Fruit fly (Drosophila melanogaster) whole organism, embryonic: Measurements from ENCODE around the gene DNAlig4.
A peak's percentile ranks its signal among the peaks of the same experiment; 100 is the strongest.

ENCODE experiments used
- Blimp-1 ChIP-seq: fragments of 200-800 bp; sonication (Bioruptor generic); optimal IDR thresholded peaks from 3 replicates; lab custom pipeline; 2018; ENCODE audit warnings: missing biosample characterization, missing genetic modification characterization, mild to moderate bottlenecking, moderate library complexity, missing genetic modification reagents
- CG10431 ChIP-seq: fragments of 200-800 bp; sonication (Bioruptor generic); optimal IDR thresholded peaks from 3 replicates; lab custom pipeline; 2018; ENCODE audit warnings: missing biosample characterization, mild to moderate bottlenecking, missing genetic modification characterization
- CG10565 ChIP-seq: fragments of 200-800 bp; sonication (Bioruptor generic); optimal IDR thresholded peaks from 3 replicates; lab custom pipeline; 2016; ENCODE audit warnings: missing biosample characterization, mild to moderate bottlenecking, missing genetic modification characterization
- CG11695 ChIP-seq: fragments of 200-800 bp; sonication (Bioruptor generic); IDR thresholded peaks from 3 replicates; pipeline ENCODE4 v1.3.6; 2022; ENCODE audit warnings: missing biosample characterization, missing genetic modification characterization
- CG11696 ChIP-seq: fragments of 200-800 bp; sonication (Bioruptor generic); IDR thresholded peaks from 2 replicates; pipeline ENCODE4 v1.3.6; 2022; ENCODE audit warnings: missing biosample characterization, missing genetic modification characterization
- CG1233 ChIP-seq: fragments of 200-800 bp; sonication (Bioruptor generic); optimal IDR thresholded peaks from 4 replicates; lab custom pipeline; 2018; ENCODE audit warnings: missing biosample characterization, mild to moderate bottlenecking, missing genetic modification characterization
- CG13624 ChIP-seq: fragments of 200-800 bp; sonication (Bioruptor generic); optimal IDR thresholded peaks from 2 replicates; lab custom pipeline; 2016; ENCODE audit warnings: missing biosample characterization, missing genetic modification characterization
- CG14441 ChIP-seq: fragments of 200-800 bp; sonication (Bioruptor generic); IDR thresholded peaks from 2 replicates; pipeline ENCODE4 v1.3.6; 2022; ENCODE audit warnings: missing biosample characterization, missing genetic modification characterization
- CG14860 ChIP-seq: fragments of 200-800 bp; sonication (Bioruptor generic); IDR thresholded peaks from 3 replicates; pipeline ENCODE4 v1.3.6; 2022; ENCODE audit warnings: missing biosample characterization, missing genetic modification characterization; ENCODE audit not compliant: partially characterized antibody
- CG14965 ChIP-seq: fragments of 200-800 bp; sonication (Bioruptor generic); optimal IDR thresholded peaks from 2 replicates; lab custom pipeline; 2016; ENCODE audit warnings: missing biosample characterization, missing genetic modification characterization, borderline replicate concordance
- CG1529 ChIP-seq: fragments of 200-800 bp; sonication (Bioruptor generic); optimal IDR thresholded peaks from 3 replicates; lab custom pipeline; 2018; ENCODE audit warnings: missing biosample characterization, missing genetic modification characterization
- CG17568 ChIP-seq: fragments of 200-800 bp; sonication (Bioruptor generic); optimal IDR thresholded peaks from 2 replicates; lab custom pipeline; 2018; ENCODE audit warnings: missing biosample characterization, mild to moderate bottlenecking, missing genetic modification characterization, moderate library complexity
- CG2875 ChIP-seq: fragments of 200-800 bp; sonication (Bioruptor generic); optimal IDR thresholded peaks from 2 replicates; lab custom pipeline; 2017; ENCODE audit warnings: missing biosample characterization, mild to moderate bottlenecking, missing genetic modification characterization, missing genetic modification reagents
- CG31388 ChIP-seq: fragments of 200-800 bp; sonication (Bioruptor generic); optimal IDR thresholded peaks from 2 replicates; lab custom pipeline; 2016; ENCODE audit warnings: missing biosample characterization, missing genetic modification characterization
- CG31441 ChIP-seq: fragments of 200-800 bp; sonication (Bioruptor generic); IDR thresholded peaks from 2 replicates; pipeline ENCODE4 v1.3.6; 2022; ENCODE audit warnings: missing biosample characterization, missing genetic modification characterization
- CG3163 ChIP-seq: fragments of 200-800 bp; sonication (Bioruptor generic); optimal IDR thresholded peaks from 3 replicates; lab custom pipeline; 2016; ENCODE audit warnings: missing biosample characterization, missing genetic modification characterization
- CG34224 ChIP-seq: fragments of 200-800 bp; sonication (Bioruptor generic); IDR thresholded peaks from 3 replicates; pipeline ENCODE4 v1.3.6; 2022; ENCODE audit warnings: missing biosample characterization, missing genetic modification characterization; ENCODE audit not compliant: partially characterized antibody
- CG34422 ChIP-seq: fragments of 200-800 bp; sonication (Bioruptor generic); IDR thresholded peaks from 3 replicates; pipeline ENCODE4 v1.3.6; 2022; ENCODE audit warnings: missing biosample characterization, missing genetic modification characterization
- CG4854 ChIP-seq: fragments of 200-800 bp; sonication (Bioruptor generic); optimal IDR thresholded peaks from 2 replicates; lab custom pipeline; 2016; ENCODE audit warnings: missing biosample characterization, missing genetic modification characterization, inconsistent platforms
- CG6765 ChIP-seq: fragments of 200-800 bp; sonication (Bioruptor generic); optimal IDR thresholded peaks from 3 replicates; lab custom pipeline; 2017; ENCODE audit warnings: missing biosample characterization, mild to moderate bottlenecking, missing genetic modification characterization
- CG6813 ChIP-seq: fragments of 200-800 bp; sonication (Bioruptor generic); optimal IDR thresholded peaks from 2 replicates; lab custom pipeline; 2017; ENCODE audit warnings: missing biosample characterization, missing genetic modification characterization, mild to moderate bottlenecking, moderate library complexity, missing genetic modification reagents
- CG7271 ChIP-seq: fragments of 200-800 bp; sonication (Bioruptor generic); optimal IDR thresholded peaks from 2 replicates; lab custom pipeline; 2018; ENCODE audit warnings: missing biosample characterization, mild to moderate bottlenecking, missing genetic modification characterization, moderate library complexity
- CG7357 ChIP-seq: fragments of 200-800 bp; sonication (Bioruptor generic); IDR thresholded peaks from 3 replicates; pipeline ENCODE4 v1.3.6; 2022; ENCODE audit warnings: missing biosample characterization, missing genetic modification characterization
- CG7786 ChIP-seq: fragments of 200-800 bp; sonication (Bioruptor generic); optimal IDR thresholded peaks from 2 replicates; lab custom pipeline; 2016; ENCODE audit warnings: missing biosample characterization, missing genetic modification characterization
- CG7987 ChIP-seq: fragments of 200-800 bp; sonication (Bioruptor generic); optimal IDR thresholded peaks from 2 replicates; lab custom pipeline; 2018; ENCODE audit warnings: missing biosample characterization, mild to moderate bottlenecking, missing genetic modification characterization, moderate library complexity
- CG8089 ChIP-seq: fragments of 200-800 bp; sonication (Bioruptor generic); optimal IDR thresholded peaks from 3 replicates; lab custom pipeline; 2016; ENCODE audit warnings: missing biosample characterization, missing genetic modification characterization
- CG8388 ChIP-seq: fragments of 200-800 bp; sonication (Bioruptor generic); optimal IDR thresholded peaks from 2 replicates; lab custom pipeline; 2019; ENCODE audit warnings: missing biosample characterization, mild to moderate bottlenecking, missing genetic modification characterization, moderate library complexity
- CrebB ChIP-seq: fragments of 200-800 bp; sonication (Bioruptor generic); optimal IDR thresholded peaks from 3 replicates; lab custom pipeline; 2018; ENCODE audit warnings: missing biosample characterization, mild to moderate bottlenecking, missing genetic modification characterization
- Fer3 ChIP-seq: fragments of 200-800 bp; sonication (Bioruptor generic); optimal IDR thresholded peaks from 2 replicates; lab custom pipeline; 2018; ENCODE audit warnings: missing biosample characterization, mild to moderate bottlenecking, missing genetic modification characterization, moderate library complexity
- Hsf ChIP-seq: fragments of 200-800 bp; sonication (Bioruptor generic); optimal IDR thresholded peaks from 3 replicates; lab custom pipeline; 2016; ENCODE audit warnings: missing biosample characterization, missing genetic modification characterization
- Lhr ChIP-seq: fragments of 200-800 bp; sonication (Bioruptor generic); optimal IDR thresholded peaks from 3 replicates; lab custom pipeline; 2017; ENCODE audit warnings: mild to moderate bottlenecking, missing biosample characterization, missing genetic modification reagents, missing genetic modification characterization
- Lpt ChIP-seq: fragments of >200 bp; optimal IDR thresholded peaks from 2 replicates; lab custom pipeline; 2018; ENCODE audit warnings: missing biosample characterization, missing genetic modification characterization
- Sin3A ChIP-seq: fragments of >200 bp; optimal IDR thresholded peaks from 2 replicates; lab custom pipeline; 2018
- Sox102F ChIP-seq: fragments of 200-800 bp; sonication (Bioruptor generic); optimal IDR thresholded peaks from 2 replicates; lab custom pipeline; 2018; ENCODE audit warnings: missing biosample characterization, mild to moderate bottlenecking, missing genetic modification characterization, moderate library complexity
- ab ChIP-seq: fragments of 200-800 bp; sonication (Bioruptor generic); optimal IDR thresholded peaks from 2 replicates; lab custom pipeline; 2016; ENCODE audit warnings: missing biosample characterization, missing genetic modification characterization
- al ChIP-seq: fragments of 200-800 bp; sonication (Bioruptor generic); IDR thresholded peaks from 2 replicates; pipeline ENCODE4 v1.3.6; 2022; ENCODE audit warnings: missing biosample characterization, missing genetic modification characterization
- cad ChIP-seq: fragments of >200 bp; optimal IDR thresholded peaks from 2 replicates; lab custom pipeline; 2017; ENCODE audit warnings: missing biosample characterization, missing genetic modification characterization
- chn ChIP-seq: fragments of 200-800 bp; sonication (Bioruptor generic); optimal IDR thresholded peaks from 2 replicates; lab custom pipeline; 2016; ENCODE audit warnings: missing biosample characterization, missing genetic modification characterization
- danr ChIP-seq: fragments of 200-800 bp; sonication (Bioruptor generic); IDR thresholded peaks from 2 replicates; pipeline ENCODE4 v1.3.6; 2022; ENCODE audit warnings: missing biosample characterization, missing genetic modification characterization
- ftz-f1 ChIP-seq: fragments of 200-800 bp; sonication (Bioruptor generic); optimal IDR thresholded peaks from 2 replicates; lab custom pipeline; 2016; ENCODE audit warnings: missing biosample characterization, missing genetic modification characterization
- gcm2 ChIP-seq: fragments of 200-800 bp; sonication (Bioruptor generic); optimal IDR thresholded peaks from 2 replicates; lab custom pipeline; 2016; ENCODE audit warnings: missing biosample characterization, missing genetic modification characterization
- hbn ChIP-seq: fragments of 200-800 bp; sonication (Bioruptor generic); IDR thresholded peaks from 2 replicates; pipeline ENCODE4 v1.3.6; 2022; ENCODE audit warnings: missing biosample characterization, missing genetic modification characterization; ENCODE audit not compliant: partially characterized antibody
- kah ChIP-seq: fragments of 200-800 bp; sonication (Bioruptor generic); optimal IDR thresholded peaks from 2 replicates; lab custom pipeline; 2018; ENCODE audit warnings: missing biosample characterization, mild to moderate bottlenecking, missing genetic modification characterization
- oc ChIP-seq: fragments of 200-800 bp; sonication (Bioruptor generic); optimal IDR thresholded peaks from 2 replicates; lab custom pipeline; 2018; ENCODE audit warnings: missing biosample characterization, mild to moderate bottlenecking, missing genetic modification characterization, moderate library complexity
- otp ChIP-seq: fragments of 200-800 bp; sonication (Bioruptor generic); IDR thresholded peaks from 3 replicates; pipeline ENCODE4, ENCODE4 v1.3.6; 2022; ENCODE audit warnings: missing biosample characterization, missing genetic modification characterization
- repo ChIP-seq: fragments of 200-800 bp; sonication (Bioruptor generic); optimal IDR thresholded peaks from 2 replicates; lab custom pipeline; 2016; ENCODE audit warnings: missing biosample characterization, missing genetic modification characterization
- so ChIP-seq: fragments of 200-800 bp; sonication (Bioruptor generic); IDR thresholded peaks from 3 replicates; pipeline ENCODE4 v1.3.6; 2022; ENCODE audit warnings: missing biosample characterization, missing genetic modification characterization
- stc ChIP-seq: fragments of 200-800 bp; sonication (Bioruptor generic); IDR thresholded peaks from 2 replicates; pipeline ENCODE4 v1.3.6; 2022; ENCODE audit warnings: missing biosample characterization, missing genetic modification characterization
- toy ChIP-seq: fragments of 200-800 bp; sonication (Bioruptor generic); IDR thresholded peaks from 2 replicates; pipeline ENCODE4 v1.3.6; 2022; ENCODE audit warnings: missing biosample characterization, missing genetic modification characterization
- unc-4 ChIP-seq: fragments of 200-800 bp; sonication (Bioruptor generic); IDR thresholded peaks from 2 replicates; pipeline ENCODE4 v1.3.6; 2022; ENCODE audit warnings: missing biosample characterization, missing genetic modification characterization; ENCODE audit not compliant: partially characterized antibody

Gene DNAlig4

DNA sequence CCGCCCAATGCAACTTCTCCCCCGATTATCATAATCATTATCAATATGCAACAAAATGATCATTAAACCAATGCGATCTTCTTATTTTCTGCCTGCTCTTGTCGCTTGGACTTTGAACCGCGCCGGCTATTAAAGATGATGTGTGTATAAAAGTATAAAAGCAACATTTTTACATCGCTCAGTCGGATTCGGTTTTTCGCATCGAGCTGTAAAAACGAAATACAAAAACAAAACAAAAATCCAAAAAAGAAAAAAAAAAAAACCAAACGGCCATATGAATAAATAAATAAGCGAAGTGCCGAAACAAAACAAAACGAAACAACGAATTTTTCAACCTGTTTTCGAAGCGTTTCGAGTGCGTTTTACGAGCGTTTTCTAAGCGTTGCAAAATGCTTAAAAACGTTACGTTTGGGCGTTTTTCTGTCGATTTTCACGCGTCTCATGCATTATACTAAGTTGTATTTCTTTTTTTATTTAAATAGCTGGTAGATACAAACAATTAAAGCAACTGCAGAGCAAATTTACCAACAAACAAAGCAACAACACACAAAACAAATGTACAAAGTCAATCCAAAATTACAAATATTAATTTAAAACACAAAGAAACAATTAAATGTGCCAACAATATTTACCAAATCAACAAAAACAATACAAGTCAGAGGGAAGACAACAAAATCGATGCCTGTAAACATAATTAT lies 22.8 kb downstream of the DNAlig4 start (continued):
- TF ChIP-seq CG14860 (GFP tag; lab: Robert Waterston, UW) (no peak), Sox102F (GFP tag; lab: Kevin White, UChicago) (peak; percentile 62), CG34422 (GFP tag; lab: Robert Waterston, UW) (no peak), Lhr (GFP tag; lab: Kevin White, UChicago) (peak; percentile 18), cad (no peak), CG7357 (GFP tag; lab: Robert Waterston, UW) (no peak), ftz-f1 (GFP tag; lab: Kevin White, UChicago) (no peak), CG1233 (no peak), Hsf (GFP tag; lab: Kevin White, UChicago) (no peak), danr (GFP tag; lab: Robert Waterston, UW) (no peak), CG8089 (GFP tag; lab: Kevin White, UChicago) (no peak), Blimp-1 (GFP tag; lab: Kevin White, UChicago) (peak; percentile 68), CG7987 (GFP tag; lab: Kevin White, UChicago) (peak; percentile 22), CrebB (no peak), CG6813 (GFP tag; lab: Kevin White, UChicago) (peak; percentile 61), toy (GFP tag; lab: Robert Waterston, UW) (no peak), otp (GFP tag; lab: Robert Waterston, UW) (no peak), CG2875 (GFP tag; lab: Kevin White, UChicago) (peak; percentile 69), CG31441 (GFP tag; lab: Robert Waterston, UW) (peak; percentile 47), hbn (GFP tag; lab: Robert Waterston, UW) (no peak), CG7271 (tag; lab: Kevin White, UChicago) (peak; percentile 5), CG4854 (no peak), CG8388 (GFP tag; lab: Kevin White, UChicago) (peak; percentile 13), CG3163 (no peak), oc (tag; lab: Kevin White, UChicago) (no peak)

DNA sequence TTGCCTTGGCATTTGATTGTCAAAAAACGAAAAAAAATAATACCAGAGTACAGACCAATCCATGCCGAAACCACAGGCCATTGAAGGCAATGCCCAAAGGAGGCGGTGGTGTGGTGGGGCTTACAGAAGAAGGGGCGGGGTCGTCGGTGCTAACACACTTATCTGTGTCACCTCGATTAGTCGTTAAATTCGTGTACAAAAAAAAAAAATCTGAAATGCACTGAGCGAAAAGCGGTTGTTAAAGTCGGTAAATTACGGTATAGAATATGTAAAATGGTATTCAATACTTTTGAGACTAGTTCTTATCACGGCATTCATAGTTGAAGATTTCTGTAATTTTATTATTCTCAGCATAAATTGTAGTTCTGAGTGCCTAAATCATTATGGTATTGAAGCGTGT lies 23.6 kb downstream of the DNAlig4 start:
- TF ChIP-seq CG13624 (GFP tag; lab: Kevin White, UChicago) (peak; percentile 23), Sin3A (lab: Kevin White, UChicago) (no peak), repo (GFP tag; lab: Kevin White, UChicago) (no peak), gcm2 (no peak), CG10565 (no peak), chn (GFP tag; lab: Kevin White, UChicago) (peak; percentile 51), stc (GFP tag; lab: Robert Waterston, UW) (0 out of 2 replicates have a peak, but pooled peaks have one; percentile 43), Fer3 (tag; lab: Kevin White, UChicago) (peak; percentile 51), CG10431 (GFP tag; lab: Kevin White, UChicago) (no peak), CG34224 (GFP tag; lab: Robert Waterston, UW) (no peak), CG7786 (GFP tag; lab: Kevin White, UChicago) (peak; percentile 30), CG17568 (GFP tag; lab: Kevin White, UChicago) (no peak), kah (no peak), CG14441 (peak; percentile 70), al (no peak), CG31388 (GFP tag; lab: Kevin White, UChicago) (no peak), CG14860 (GFP tag; lab: Robert Waterston, UW) (no peak), CG6765 (GFP tag; lab: Kevin White, UChicago) (no peak), Lpt (GFP tag; lab: Kevin White, UChicago) (no peak), CG1529 (GFP tag; lab: Kevin White, UChicago) (no peak), so (peak; percentile 67; the same call in 1 of the 3 replicates), unc-4 (no peak), ab (GFP tag; lab: Kevin White, UChicago) (no peak), CG11695 (peak; percentile 66; the same call in 2 of the 3 replicates), CG14965 (GFP tag; lab: Kevin White, UChicago) (no peak), CG11696 (GFP tag; lab: Robert Waterston, UW) (0 out of 2 replicates have a peak, but pooled peaks have one; percentile 43)
